Worm (Caenorhabditis elegans) whole organism, L1 larva: ENCODE data around the gene rps-27.

Experiments used
- efl-1 ChIP-seq, 4 experiments: fragments of 150-350 bp; optimal IDR thresholded peaks in 3 of 4; peaks in 1 of 4; 1 replicate in 1 of 4; 2 replicates in 3 of 4; lab custom pipeline; 2014; ENCODE audit warnings: missing biosample characterization in 2 of 4, missing genetic modification characterization in 2 of 4, missing genetic modification reagents in 2 of 4
- elt-2 ChIP-seq: sonication (generic microtip); optimal IDR thresholded peaks from 2 replicates; lab custom pipeline; 2016; ENCODE audit warnings: missing genetic modification characterization, mild to moderate bottlenecking, inconsistent platforms, missing compliant biosample characterization, missing genetic modification reagents
- lin-35 ChIP-seq, 2 experiments: fragments of 150-350 bp; optimal IDR thresholded peaks; 2 replicates each; lab custom pipeline; 2014; ENCODE audit warnings: missing biosample characterization in 2 of 2, missing genetic modification characterization in 2 of 2, missing genetic modification reagents in 2 of 2
- nhr-11 ChIP-seq: fragments of 150-350 bp; optimal IDR thresholded peaks from 2 replicates; lab custom pipeline; 2014; ENCODE audit warnings: missing biosample characterization, missing genetic modification characterization
- rnt-1 ChIP-seq: sonication (generic microtip); optimal IDR thresholded peaks from 2 replicates; lab custom pipeline; 2016; ENCODE audit warnings: mild to moderate bottlenecking, missing genetic modification characterization, moderate library complexity, missing compliant biosample characterization

DNA sequence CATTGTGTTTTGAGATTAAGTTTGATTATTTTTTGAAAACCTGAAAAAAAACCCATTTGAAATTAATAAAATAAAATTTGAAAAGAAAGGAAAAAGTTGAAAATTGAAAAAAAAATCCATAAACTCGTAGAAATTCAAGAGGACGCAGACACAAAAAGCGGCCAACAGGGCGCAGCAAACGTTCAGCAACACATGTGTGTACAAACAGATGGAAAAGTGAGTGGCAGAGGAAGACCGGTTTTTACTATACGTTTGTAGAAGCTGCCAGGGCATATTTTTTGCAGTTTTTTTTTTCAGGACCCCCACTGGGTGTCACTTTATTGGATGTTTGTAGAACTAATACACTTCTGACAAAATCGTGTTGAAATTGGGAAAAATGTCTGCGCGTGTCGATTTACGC is 18.9 kb upstream of the rps-27 start, which contains the start of gene cgp-1:
- TF ChIP-seq efl-1 (optimal IDR thresholded peaks at IDR 0.05; lab: Kevin White, UChicago) (no peak), efl-1 (GFP tag; optimal IDR thresholded peaks at IDR 0.05 in 1 of 2; lab: Kevin White, UChicago) (no peak), rnt-1 (no peak), lin-35 (GFP tag; optimal IDR thresholded peaks at IDR 0.05; lab: Kevin White, UChicago) (peak in 1 of 2 experiments; percentile 5), elt-2 (tag; lab: Kevin White, UChicago) (no peak), nhr-11 (tag; lab: Kevin White, UChicago) (no peak)
